Fruit fly (Drosophila melanogaster): Measurements from ENCODE around the gene IFT46.

Gene IFT46

dm6 chr2L:18590100-18590941 is 25.6 kb downstream of the IFT46 start, which contains the start of the genes Pde11 and CG15160:
Gene Pde11 (minus strand): TSS chr2L:18590342.
Gene CG15160 (plus strand): TSS chr2L:18590891.
- no peak for TF ChIP-seq CG8478 (optimal IDR thresholded peaks at IDR 0.05)
- peak in 1 of 2 experiments; percentile 56 for TF ChIP-seq CTCF (optimal IDR thresholded peaks at IDR 0.05)

DNA sequence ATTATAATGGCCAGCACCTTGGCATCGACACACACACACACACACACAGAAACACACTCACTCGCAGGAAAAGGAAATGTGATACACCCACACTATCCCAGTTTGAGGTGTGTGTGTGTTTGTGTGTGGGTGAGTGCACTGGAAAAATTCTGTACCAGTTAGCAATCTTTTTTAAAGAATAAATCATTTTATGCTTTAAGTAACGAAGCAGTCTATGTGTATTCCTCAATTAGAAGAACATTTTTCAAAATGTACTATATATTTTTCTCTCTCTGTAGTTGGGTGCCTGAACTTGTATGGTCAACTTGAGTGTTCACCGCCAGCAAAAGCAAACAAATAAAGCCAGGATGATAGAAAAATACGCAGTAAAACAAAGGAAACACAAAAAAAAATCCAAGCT is 31.3 kb downstream of the IFT46 start:
- TF ChIP-seq CTCF (optimal IDR thresholded peaks at IDR 0.05) (no peak), CG8478 (optimal IDR thresholded peaks at IDR 0.05) (no peak)

DNA sequence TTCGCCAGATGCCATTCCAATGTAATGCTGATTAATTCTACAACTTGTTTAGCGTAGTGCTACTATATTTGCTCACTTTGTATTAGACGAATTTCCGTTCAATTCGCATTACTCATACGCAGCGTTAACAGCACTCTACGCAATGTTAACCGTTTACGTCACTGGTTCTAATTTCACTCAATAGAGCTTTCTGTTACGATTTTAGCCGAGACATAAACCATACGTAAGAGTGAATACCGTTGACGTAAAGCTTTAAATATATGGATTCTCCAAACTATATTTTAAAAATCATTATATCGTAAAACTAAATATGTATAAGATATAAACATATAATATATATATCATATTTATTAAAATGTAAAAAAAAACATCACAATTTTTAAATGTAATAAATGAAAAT is 39.7 kb downstream of the IFT46 start:
- no peak for TF ChIP-seq CTCF (optimal IDR thresholded peaks at IDR 0.05)

dm6 chr2L:18572428-18573136 is 43.3 kb downstream of the IFT46 start:
- TF ChIP-seq CTCF (optimal IDR thresholded peaks at IDR 0.05) (no peak), CG8478 (optimal IDR thresholded peaks at IDR 0.05) (no peak)

- TF ChIP-seq CG8478 (optimal IDR thresholded peaks at IDR 0.05) (no peak), CTCF (optimal IDR thresholded peaks at IDR 0.05) (no peak)
Measured at dm6 chr2L:18571724-18572427, 44.0 kb downstream of the IFT46 start.

dm6 chr2L:18568715-18569114 is 47.2 kb downstream of the IFT46 start:
- TF ChIP-seq CG8478 (optimal IDR thresholded peaks at IDR 0.05) (no peak), CTCF (optimal IDR thresholded peaks at IDR 0.05) (no peak)

- TF ChIP-seq CG8478 (optimal IDR thresholded peaks at IDR 0.05) (no peak), CTCF (optimal IDR thresholded peaks at IDR 0.05) (no peak)
Measured at dm6 chr2L:18567563-18567962, 48.3 kb downstream of the IFT46 start.

DNA sequence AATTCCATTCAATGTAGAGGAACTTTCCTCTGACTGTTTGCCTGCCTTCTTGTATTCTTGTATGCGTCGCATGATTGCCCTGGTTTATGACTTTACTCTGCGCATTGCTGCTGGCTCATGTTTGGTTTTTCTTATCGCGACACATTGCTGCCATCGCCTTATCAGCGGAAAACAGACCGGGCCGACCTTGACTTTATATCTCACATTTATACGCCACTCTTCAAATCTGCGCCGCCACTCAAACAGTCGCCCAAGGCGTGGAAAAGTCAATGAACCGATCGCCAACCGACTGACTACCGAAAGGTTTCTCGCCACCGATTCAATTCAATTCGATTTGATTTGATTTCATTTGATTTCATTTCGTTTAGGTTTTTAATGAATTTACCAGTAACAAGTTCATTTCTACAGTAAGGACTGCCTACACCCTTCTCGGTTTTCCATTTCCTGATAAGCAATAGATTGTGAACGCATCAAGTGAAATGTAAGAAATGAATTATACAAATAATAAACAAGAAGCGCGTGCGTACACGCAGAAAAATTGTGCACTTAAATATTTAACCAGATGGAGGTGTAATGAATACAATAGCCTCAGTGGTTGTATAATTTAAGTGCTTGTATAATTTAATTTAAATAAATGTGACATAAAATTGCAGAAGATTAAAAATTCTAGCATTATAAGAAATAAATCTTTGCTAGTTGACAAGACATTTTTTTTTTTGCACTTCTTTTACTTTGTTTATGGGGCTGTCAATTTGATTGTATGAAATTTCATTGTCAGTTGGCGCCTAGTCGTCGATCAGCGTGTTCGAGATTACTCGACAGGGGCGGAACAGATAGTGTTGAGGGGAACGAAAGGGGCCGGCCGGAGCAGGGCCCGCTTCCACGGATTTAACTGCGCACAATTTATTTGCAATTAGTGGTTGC is 49.4 kb downstream of the IFT46 start:
- TF ChIP-seq CTCF (optimal IDR thresholded peaks at IDR 0.05) (no peak), CG8478 (optimal IDR thresholded peaks at IDR 0.05) (no peak)

- TF ChIP-seq CTCF (optimal IDR thresholded peaks at IDR 0.05) (no peak), CG8478 (optimal IDR thresholded peaks at IDR 0.05) (no peak)
Measured at dm6 chr2L:18564417-18564816, 51.5 kb downstream of the IFT46 start.
